Fruit fly (Drosophila melanogaster) whole organism, wandering third instar larva: Measurements from ENCODE around the gene sc.
A peak's percentile ranks its signal among the peaks of the same experiment; 100 is the strongest.

Experiments
- Abd-B ChIP-seq: fragments of >200 bp; optimal IDR thresholded peaks from 2 replicates; lab custom pipeline; 2017; ENCODE audit warnings: missing biosample characterization, missing genetic modification characterization
- CG32264 ChIP-seq: fragments of 200-800 bp; sonication (Bioruptor generic); optimal IDR thresholded peaks from 2 replicates; lab custom pipeline; 2016; ENCODE audit warnings: missing biosample characterization, missing genetic modification characterization
- CG9705 ChIP-seq: fragments of 200-800 bp; sonication (Bioruptor generic); optimal IDR thresholded peaks from 2 replicates; lab custom pipeline; 2018; ENCODE audit warnings: missing biosample characterization, mild to moderate bottlenecking, missing genetic modification characterization
- CrebA ChIP-seq: fragments of 200-800 bp; sonication (Bioruptor generic); optimal IDR thresholded peaks from 2 replicates; lab custom pipeline; 2016; ENCODE audit warnings: missing biosample characterization, mild to moderate bottlenecking, missing genetic modification characterization, borderline replicate concordance
- Dfd ChIP-seq: fragments of >200 bp; optimal IDR thresholded peaks from 2 replicates; lab custom pipeline; 2017; ENCODE audit warnings: missing biosample characterization, missing genetic modification characterization
- Dif ChIP-seq: fragments of 200-275, 200-300 bp; sonication (Bioruptor generic); optimal IDR thresholded peaks from 2 replicates; lab custom pipeline; 2018; ENCODE audit warnings: missing biosample characterization, missing genetic modification characterization; ENCODE audit not compliant: partially characterized antibody
- GATAd ChIP-seq: sonication (Bioruptor generic); optimal IDR thresholded peaks from 2 replicates; lab custom pipeline; 2016; ENCODE audit warnings: missing biosample characterization, missing genetic modification characterization
- HLH106 ChIP-seq: fragments of 200-800 bp; optimal IDR thresholded peaks from 3 replicates; lab custom pipeline; 2019; ENCODE audit warnings: missing biosample characterization, mild to moderate bottlenecking, missing genetic modification characterization, moderate library complexity
- Hnf4 ChIP-seq: fragments of 200-800 bp; sonication (Bioruptor generic); optimal IDR thresholded peaks from 2 replicates; lab custom pipeline; 2016; ENCODE audit warnings: missing biosample characterization, mild to moderate bottlenecking, missing genetic modification characterization
- Hr83 ChIP-seq: fragments of 200-300 bp; sonication (Bioruptor generic); optimal IDR thresholded peaks from 2 replicates; lab custom pipeline; 2016; ENCODE audit warnings: missing biosample characterization, mild to moderate bottlenecking, missing genetic modification characterization, moderate library complexity; ENCODE audit not compliant: poor library complexity, severe bottlenecking
- Jra ChIP-seq: sonication (Bioruptor generic); optimal IDR thresholded peaks from 2 replicates; lab custom pipeline; 2016; ENCODE audit warnings: missing biosample characterization, missing genetic modification characterization
- Mio ChIP-seq: sonication (Bioruptor generic); optimal IDR thresholded peaks from 2 replicates; lab custom pipeline; 2016; ENCODE audit warnings: missing biosample characterization, missing genetic modification characterization
- Myc ChIP-seq: fragments of >200 bp; optimal IDR thresholded peaks from 2 replicates; lab custom pipeline; 2017
- N ChIP-seq: fragments of >200 bp; optimal IDR thresholded peaks from 2 replicates; lab custom pipeline; 2018; ENCODE audit warnings: missing biosample characterization, missing external identifiers, missing genetic modification characterization
- OdsH ChIP-seq: fragments of 200-800 bp; sonication (Bioruptor generic); optimal IDR thresholded peaks from 2 replicates; lab custom pipeline; 2016; ENCODE audit warnings: missing biosample characterization, mild to moderate bottlenecking, missing genetic modification characterization
- Rel ChIP-seq, 2 experiments: fragments of 200-800 bp; sonication (Bioruptor generic) in 1 of 2; optimal IDR thresholded peaks; 2 replicates in 1 of 2; 3 replicates in 1 of 2; lab custom pipeline; 2016 to 2019; ENCODE audit warnings: mild to moderate bottlenecking in 2 of 2, missing biosample characterization in 2 of 2, missing genetic modification characterization in 2 of 2, moderate library complexity in 1 of 2
- Sp1 ChIP-seq: fragments of 200-800 bp; sonication (Bioruptor generic); optimal IDR thresholded peaks from 3 replicates; lab custom pipeline; 2019; ENCODE audit warnings: missing biosample characterization, mild to moderate bottlenecking, missing genetic modification characterization, moderate library complexity
- br ChIP-seq: fragments of 200-800 bp; sonication (Bioruptor generic); optimal IDR thresholded peaks from 2 replicates; lab custom pipeline; 2016; ENCODE audit warnings: missing biosample characterization, missing genetic modification characterization
- brk ChIP-seq: fragments of 200-800 bp; sonication (Bioruptor generic); optimal IDR thresholded peaks from 2 replicates; lab custom pipeline; 2016; ENCODE audit warnings: missing biosample characterization, mild to moderate bottlenecking, missing genetic modification characterization
- dl ChIP-seq, 2 experiments: fragments of 175-275, 200-275 bp in 1 of 2; fragments of 200-275 bp in 1 of 2; sonication (Bioruptor generic); optimal IDR thresholded peaks; lab custom pipeline; 2018; ENCODE audit warnings: mild to moderate bottlenecking in 2 of 2, missing biosample characterization in 2 of 2, missing genetic modification characterization in 2 of 2, moderate library complexity in 2 of 2; ENCODE audit not compliant: partially characterized antibody in 2 of 2, insufficient read depth in 1 of 2
- dmrt93B ChIP-seq: fragments of 200-800 bp; sonication (Bioruptor generic); optimal IDR thresholded peaks from 2 replicates; lab custom pipeline; 2018; ENCODE audit warnings: missing biosample characterization, mild to moderate bottlenecking, missing genetic modification characterization
- dsf ChIP-seq: sonication (Bioruptor generic); optimal IDR thresholded peaks from 2 replicates; lab custom pipeline; 2016; ENCODE audit warnings: missing biosample characterization, missing genetic modification characterization, borderline replicate concordance
- ey ChIP-seq: fragments of 200-800 bp; sonication (Bioruptor generic); optimal IDR thresholded peaks from 2 replicates; lab custom pipeline; 2016; ENCODE audit warnings: missing biosample characterization, missing genetic modification characterization
- foxo ChIP-seq, 2 experiments: fragments of 200-800 bp; sonication (Bioruptor generic); optimal IDR thresholded peaks; 2 replicates in 1 of 2; 3 replicates in 1 of 2; lab custom pipeline; 2016 to 2017; ENCODE audit warnings: missing biosample characterization in 2 of 2, missing genetic modification characterization in 2 of 2
- fru ChIP-seq: fragments of 200-800 bp; sonication (Bioruptor generic); optimal IDR thresholded peaks from 3 replicates; lab custom pipeline; 2016; ENCODE audit warnings: missing biosample characterization, mild to moderate bottlenecking, missing genetic modification characterization
- h ChIP-seq: fragments of 200-800 bp; sonication (Bioruptor generic); optimal IDR thresholded peaks from 3 replicates; lab custom pipeline; 2016; ENCODE audit warnings: missing biosample characterization, mild to moderate bottlenecking, missing genetic modification characterization
- jim ChIP-seq: fragments of 175-275, 200-325 bp; sonication (Bioruptor generic); optimal IDR thresholded peaks from 2 replicates; lab custom pipeline; 2016; ENCODE audit warnings: missing biosample characterization, mild to moderate bottlenecking, missing genetic modification characterization
- lola ChIP-seq: fragments of >200 bp; optimal IDR thresholded peaks from 2 replicates; lab custom pipeline; 2017; ENCODE audit warnings: missing biosample characterization, missing genetic modification characterization
- pan ChIP-seq: fragments of >200 bp; optimal IDR thresholded peaks from 2 replicates; lab custom pipeline; 2017
- psq ChIP-seq: fragments of 200-800 bp; sonication (Bioruptor generic); optimal IDR thresholded peaks from 3 replicates; lab custom pipeline; 2017; ENCODE audit warnings: missing biosample characterization, mild to moderate bottlenecking, missing genetic modification characterization, moderate library complexity
- rgr ChIP-seq: fragments of 200-800 bp; sonication (Bioruptor generic); optimal IDR thresholded peaks from 3 replicates; lab custom pipeline; 2016; ENCODE audit warnings: missing biosample characterization, mild to moderate bottlenecking, missing genetic modification characterization
- sage ChIP-seq: fragments of 200-800 bp; sonication (Bioruptor generic); optimal IDR thresholded peaks from 2 replicates; lab custom pipeline; 2016; ENCODE audit warnings: missing biosample characterization, mild to moderate bottlenecking, missing genetic modification characterization
- sv ChIP-seq: fragments of 200-800 bp; sonication (Bioruptor generic); optimal IDR thresholded peaks from 3 replicates; lab custom pipeline; 2016; ENCODE audit warnings: missing biosample characterization, missing genetic modification characterization
- tai ChIP-seq: sonication (Bioruptor generic); optimal IDR thresholded peaks from 2 replicates; lab custom pipeline; 2016; ENCODE audit warnings: missing biosample characterization, missing genetic modification characterization
- usp ChIP-seq: fragments of >200 bp; optimal IDR thresholded peaks from 2 replicates; lab custom pipeline; 2017; ENCODE audit warnings: missing biosample characterization, missing genetic modification characterization
- woc ChIP-seq: sonication (Bioruptor generic); optimal IDR thresholded peaks from 2 replicates; lab custom pipeline; 2016; ENCODE audit warnings: missing biosample characterization, mild to moderate bottlenecking, missing genetic modification characterization

Gene sc

dm6 chrX:428192-428591, 32.3 kb downstream of the sc start:
- TF ChIP-seq sage (GFP tag; lab: Kevin White, UChicago) (no peak), rgr (no peak), CG9705 (no peak), tai (GFP tag; lab: Kevin White, UChicago) (no peak), N (GFP tag; lab: Kevin White, UChicago) (no peak), Mio (no peak), GATAd (GFP tag; lab: Kevin White, UChicago) (no peak), OdsH (GFP tag; lab: Kevin White, UChicago) (no peak), lola (GFP tag; lab: Kevin White, UChicago) (no peak), pan (lab: Kevin White, UChicago) (no peak), CG32264 (GFP tag; lab: Kevin White, UChicago) (no peak), h (no peak), Jra (GFP tag; lab: Kevin White, UChicago) (no peak), Hnf4 (GFP tag; lab: Kevin White, UChicago) (no peak), dsf (GFP tag; lab: Kevin White, UChicago) (no peak), ey (GFP tag; lab: Kevin White, UChicago) (no peak)

- TF ChIP-seq OdsH (GFP tag; lab: Kevin White, UChicago) (no peak), fru (GFP tag; lab: Kevin White, UChicago) (no peak), brk (GFP tag; lab: Kevin White, UChicago) (no peak), CrebA (no peak), lola (GFP tag; lab: Kevin White, UChicago) (no peak), GATAd (GFP tag; lab: Kevin White, UChicago) (no peak)
Measured at dm6 chrX:437404-437803, 41.5 kb downstream of the sc start, which contains the start of gene Pgcl. Gene Pgcl, minus strand, starts transcription at chrX:437448.

- peak; percentile 43 for TF ChIP-seq woc (GFP tag; lab: Kevin White, UChicago)
- TF ChIP-seq Sp1 (GFP tag; lab: Kevin White, UChicago), result peak; percentile 25
- TF ChIP-seq jim (GFP tag; lab: Kevin White, UChicago), result no peak
- no peak for TF ChIP-seq Dif (GFP tag; lab: Kevin White, UChicago)
- TF ChIP-seq CG9705, result no peak
- no peak for TF ChIP-seq CrebA
- peak; percentile 57 for TF ChIP-seq fru (GFP tag; lab: Kevin White, UChicago)
- peak; percentile 28 for TF ChIP-seq ey (GFP tag; lab: Kevin White, UChicago)
- TF ChIP-seq HLH106 (tag; lab: Kevin White, UChicago), result peak; percentile 28
- no peak for TF ChIP-seq pan (lab: Kevin White, UChicago)
- no peak for TF ChIP-seq Hnf4 (GFP tag; lab: Kevin White, UChicago)
- TF ChIP-seq Mio, result no peak
- TF ChIP-seq h, result peak; percentile 19
- no peak for TF ChIP-seq GATAd (GFP tag; lab: Kevin White, UChicago)
- TF ChIP-seq foxo (GFP tag; optimal IDR thresholded peaks at IDR 0.05; lab: Kevin White, UChicago), result peak in 1 of 2 experiments; percentile 37
Measured at dm6 chrX:441295-441694, 45.4 kb downstream of the sc start.

dm6 chrX:443981-444550, 48.2 kb downstream of the sc start:
- peak; percentile 37 for TF ChIP-seq psq (GFP tag; lab: Kevin White, UChicago)
- TF ChIP-seq fru (GFP tag; lab: Kevin White, UChicago), result peak; percentile 68
- TF ChIP-seq OdsH (GFP tag; lab: Kevin White, UChicago), result peak; percentile 69
- TF ChIP-seq Myc (lab: Kevin White, UChicago), result no peak
- peak; percentile 68 for TF ChIP-seq ey (GFP tag; lab: Kevin White, UChicago)
- peak; percentile 33 for TF ChIP-seq brk (GFP tag; lab: Kevin White, UChicago)
- TF ChIP-seq Abd-B, result no peak
- no peak for TF ChIP-seq dl (GFP tag; optimal IDR thresholded peaks at IDR 0.05; lab: Kevin White, UChicago; ENCODE audit: insufficient read depth in 1 of 2, partially characterized antibody in 2 of 2)
- TF ChIP-seq HLH106 (tag; lab: Kevin White, UChicago), result peak; percentile 58
- no peak for TF ChIP-seq CG32264 (GFP tag; lab: Kevin White, UChicago)
- TF ChIP-seq sage (GFP tag; lab: Kevin White, UChicago), result peak; percentile 23
- peak; percentile 49 for TF ChIP-seq tai (GFP tag; lab: Kevin White, UChicago)
- no peak for TF ChIP-seq Dfd (GFP tag; lab: Kevin White, UChicago)
- peak in 1 of 2 experiments; percentile 70 for TF ChIP-seq foxo (GFP tag; optimal IDR thresholded peaks at IDR 0.05; lab: Kevin White, UChicago)
- TF ChIP-seq Hr83 (GFP tag; lab: Kevin White, UChicago), result no peak
- TF ChIP-seq sv, result no peak
- peak; percentile 66 for TF ChIP-seq br (GFP tag; lab: Kevin White, UChicago)
- no peak for TF ChIP-seq GATAd (GFP tag; lab: Kevin White, UChicago)
- peak; percentile 54 for TF ChIP-seq woc (GFP tag; lab: Kevin White, UChicago)
- TF ChIP-seq rgr, result peak; percentile 64
- TF ChIP-seq Dif (GFP tag; lab: Kevin White, UChicago), result no peak
- TF ChIP-seq h, result peak; percentile 77
- TF ChIP-seq Hnf4 (GFP tag; lab: Kevin White, UChicago), result peak; percentile 60
- TF ChIP-seq dmrt93B (GFP tag; lab: Kevin White, UChicago), result peak; percentile 33
- TF ChIP-seq Rel (GFP tag; optimal IDR thresholded peaks at IDR 0.05; lab: Kevin White, UChicago), result no peak
- TF ChIP-seq Rel (tag; optimal IDR thresholded peaks at IDR 0.05; lab: Kevin White, UChicago), result no peak
- TF ChIP-seq Sp1 (GFP tag; lab: Kevin White, UChicago), result peak; percentile 50
- no peak for TF ChIP-seq Mio
- no peak for TF ChIP-seq usp (GFP tag; lab: Kevin White, UChicago)
